Worm (Caenorhabditis elegans): Measurements from ENCODE around the gene C17C3.1.

ce11 chrII:5594210-5594764 is 23.9 kb downstream of the C17C3.1 start, which contains the start of gene ttc-4:
- TF ChIP-seq fkh-10 (GFP tag; optimal IDR thresholded peaks at IDR 0.05) (no peak), dve-1 (tag; optimal IDR thresholded peaks at IDR 0.05) (no peak), nhr-11 (tag; optimal IDR thresholded peaks at IDR 0.05) (no peak), tbx-2 (tag; optimal IDR thresholded peaks at IDR 0.05) (peak; percentile 80), ceh-30 (tag; optimal IDR thresholded peaks at IDR 0.05) (no peak)

Measured in whole organism, late embryonic.